Worm (Caenorhabditis elegans) whole organism, L1 larva: ENCODE results near the gene M176.16.

Source experiments
- ama-1 ChIP-seq: fragments of 150-350 bp; optimal IDR thresholded peaks from 2 replicates; lab custom pipeline; 2014
- blmp-1 ChIP-seq: fragments of 150-350 bp; optimal IDR thresholded peaks from 2 replicates; lab custom pipeline; 2014; ENCODE audit warnings: missing biosample characterization, missing genetic modification characterization
- ceh-82 ChIP-seq, 3 experiments: fragments of 150-350 bp in 1 of 3; sonication (generic microtip) in 2 of 3; optimal IDR thresholded peaks; 2 replicates each; lab custom pipeline; 2014 to 2017; ENCODE audit warnings: missing biosample characterization in 3 of 3, missing genetic modification characterization in 3 of 3
- ces-1 ChIP-seq: fragments of 150-350 bp; optimal IDR thresholded peaks from 2 replicates; lab custom pipeline; 2014; ENCODE audit warnings: missing biosample characterization, missing genetic modification reagents, missing genetic modification characterization
- mep-1 ChIP-seq: fragments of 150-350 bp; optimal IDR thresholded peaks from 2 replicates; lab custom pipeline; 2014; ENCODE audit warnings: missing biosample characterization, missing genetic modification characterization
- pqm-1 ChIP-seq: sonication (generic microtip); optimal IDR thresholded peaks from 3 replicates; lab custom pipeline; 2017; ENCODE audit warnings: missing biosample characterization, missing genetic modification characterization
- snpc-4 ChIP-seq: fragments of 150-350 bp; optimal IDR thresholded peaks from 2 replicates; lab custom pipeline; 2014; ENCODE audit warnings: missing biosample characterization, missing genetic modification characterization

- no peak for TF ChIP-seq ama-1
- no peak for TF ChIP-seq ces-1 (GFP tag; lab: Kevin White, UChicago)
- no peak for TF ChIP-seq snpc-4 (tag; lab: Kevin White, UChicago)
- no peak for TF ChIP-seq blmp-1 (tag; lab: Kevin White, UChicago)
- TF ChIP-seq ceh-82 (tag; optimal IDR thresholded peaks at IDR 0.05; lab: Kevin White, UChicago): no peak
- no peak for TF ChIP-seq pqm-1 (tag; lab: Kevin White, UChicago)
- no peak for TF ChIP-seq mep-1 (tag; lab: Kevin White, UChicago)
These were observed 45.9 kb upstream of the M176.16 start, which contains the start of gene C06C3.3 for ce11 chrII:9372393-9372792.
